Fruit fly (Drosophila melanogaster) whole organism, larva: ENCODE measurements around the gene CG11037.

ENCODE experiments used
- noc ChIP-seq: fragments of 200-800 bp; sonication (Bioruptor generic); optimal IDR thresholded peaks from 3 replicates; lab custom pipeline; 2019; ENCODE audit warnings: missing biosample characterization, mild to moderate bottlenecking, missing genetic modification characterization, moderate library complexity

Gene CG11037

DNA sequence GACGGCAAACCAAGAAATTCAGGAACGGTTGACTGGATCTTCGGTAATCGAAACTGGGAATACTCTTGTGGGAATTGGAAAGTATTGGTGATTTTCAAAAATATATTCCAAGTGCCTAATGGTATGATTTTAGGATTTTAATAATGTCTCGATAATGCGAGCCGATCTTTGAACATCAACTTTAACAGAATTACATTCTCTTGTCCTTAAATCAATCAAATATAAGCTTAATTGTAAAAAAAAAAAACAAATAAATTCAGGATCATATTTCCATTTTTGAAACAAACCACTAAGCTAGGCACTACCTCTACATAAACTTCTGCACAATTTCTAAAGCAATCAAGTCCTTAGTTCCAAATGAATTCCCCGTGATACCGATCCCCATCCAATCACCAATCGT, 12.8 kb downstream of the CG11037 start:
- no peak for TF ChIP-seq noc (tag; lab: Kevin White, UChicago)

DNA sequence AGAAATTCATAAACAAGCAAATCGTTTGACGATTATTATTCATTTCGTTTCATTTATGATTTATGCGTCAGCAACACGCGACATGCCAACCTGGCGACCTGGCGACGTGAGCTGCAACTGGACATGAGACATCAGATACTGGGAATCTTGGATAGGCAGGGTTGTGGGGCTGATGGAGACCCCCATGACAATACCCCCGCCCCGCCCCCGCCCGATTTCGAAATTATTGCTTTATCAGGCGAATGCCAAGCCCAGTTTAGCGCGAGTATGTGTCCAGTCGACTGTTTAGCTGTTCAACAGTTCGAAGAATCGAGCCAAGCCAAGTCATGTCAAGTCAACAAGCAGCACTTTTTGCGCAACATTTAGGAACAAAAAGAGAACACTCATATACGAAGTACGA, 14.2 kb downstream of the CG11037 start:
- TF ChIP-seq noc (tag; lab: Kevin White, UChicago), result no peak

DNA sequence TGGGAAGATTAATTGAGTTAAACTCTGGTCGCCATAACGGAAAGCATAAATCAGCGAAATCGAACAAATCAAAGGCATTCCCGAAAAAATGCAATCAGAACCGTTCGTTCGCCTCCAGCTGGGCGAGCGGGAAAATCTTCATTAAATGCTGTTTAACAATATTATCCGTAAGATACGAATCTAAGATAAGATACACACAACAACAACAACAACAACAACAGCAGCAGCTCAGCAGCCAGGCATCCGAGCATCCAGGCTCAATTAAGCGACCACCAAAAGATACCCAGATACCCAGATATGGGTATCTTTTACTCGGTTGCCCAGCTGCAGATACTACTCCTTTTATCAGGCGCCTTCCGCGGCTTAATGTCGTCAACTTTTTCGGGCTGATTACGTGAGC, 15.1 kb downstream of the CG11037 start:
- TF ChIP-seq noc (tag; lab: Kevin White, UChicago), result no peak

DNA sequence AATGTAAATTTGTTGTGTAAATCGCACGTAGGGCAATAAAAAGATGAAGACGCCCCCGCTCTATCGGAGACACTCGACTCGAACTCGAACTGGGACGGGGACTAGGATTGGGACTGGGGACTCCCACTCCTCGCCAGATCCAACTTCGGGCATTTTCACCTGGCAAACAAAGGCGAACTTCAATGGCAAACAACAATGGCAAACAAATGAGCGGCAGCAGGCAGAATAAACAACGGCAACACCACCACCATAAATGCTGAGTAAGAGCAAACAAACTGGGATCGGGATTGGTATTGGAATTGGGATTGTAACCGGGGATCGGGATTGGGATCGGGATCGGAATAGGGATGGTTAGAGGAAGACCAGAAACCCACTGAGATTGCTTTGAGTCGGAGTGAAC, 17.0 kb downstream of the CG11037 start:
- no peak for TF ChIP-seq noc (tag; lab: Kevin White, UChicago)

DNA sequence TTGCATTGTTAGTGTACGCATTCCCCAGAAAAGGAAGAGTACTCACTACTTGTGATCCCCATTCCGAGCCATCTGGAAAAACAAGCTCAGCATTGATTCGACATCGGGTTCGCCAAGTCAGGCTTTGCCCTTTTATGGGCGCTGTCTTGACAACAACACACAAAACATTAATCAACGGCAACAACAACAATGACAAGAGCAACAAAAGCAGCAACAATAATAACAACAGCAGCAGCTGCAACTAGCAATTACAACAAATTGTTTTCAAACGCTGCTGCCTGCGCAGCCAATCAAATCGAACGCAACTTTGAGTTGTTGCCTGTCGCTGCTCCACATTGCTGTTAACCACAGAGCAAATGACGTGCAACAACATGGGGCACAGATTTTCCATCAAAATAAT, 19.1 kb downstream of the CG11037 start:
- no peak for TF ChIP-seq noc (tag; lab: Kevin White, UChicago)

DNA sequence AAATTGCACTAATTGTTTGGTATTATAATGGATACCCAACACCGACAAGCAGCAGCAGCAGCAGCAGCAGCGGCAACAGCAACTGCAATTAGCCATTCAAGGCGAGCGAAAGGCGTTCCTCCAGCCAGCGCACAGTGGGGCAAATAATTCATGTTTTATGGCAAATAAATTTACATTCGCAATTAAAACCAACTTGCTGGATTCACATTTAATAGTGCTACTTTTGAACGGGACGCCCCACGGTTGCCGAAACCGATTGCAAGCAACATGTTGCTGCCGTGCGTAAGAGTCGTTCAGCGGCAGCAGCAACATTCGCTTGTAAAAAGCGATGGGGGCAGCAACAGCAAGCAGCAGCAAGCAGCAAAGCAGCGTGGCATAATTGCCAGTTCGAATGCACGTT, 27.5 kb downstream of the CG11037 start:
- TF ChIP-seq noc (tag; lab: Kevin White, UChicago), result no peak

DNA sequence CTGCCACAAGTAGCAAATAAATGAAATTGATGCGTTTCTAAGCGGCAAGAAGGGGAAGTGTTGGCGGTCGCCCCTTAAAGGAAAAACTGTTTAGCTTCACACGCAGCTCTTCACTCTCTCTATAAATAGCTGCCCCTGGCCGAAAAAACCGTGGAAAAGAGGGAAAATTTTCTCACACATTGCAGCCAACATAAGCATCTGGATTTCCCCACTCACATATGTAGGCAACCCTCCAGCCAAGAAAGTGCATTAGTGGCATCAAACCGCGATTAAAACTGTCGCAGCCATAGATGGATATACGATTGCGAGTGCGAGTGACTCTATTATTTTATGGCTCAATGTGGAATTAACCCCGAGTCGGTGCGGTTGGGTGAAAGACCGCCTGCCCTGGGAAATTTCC, 28.6 kb downstream of the CG11037 start:
- TF ChIP-seq noc (tag; lab: Kevin White, UChicago), result no peak

DNA sequence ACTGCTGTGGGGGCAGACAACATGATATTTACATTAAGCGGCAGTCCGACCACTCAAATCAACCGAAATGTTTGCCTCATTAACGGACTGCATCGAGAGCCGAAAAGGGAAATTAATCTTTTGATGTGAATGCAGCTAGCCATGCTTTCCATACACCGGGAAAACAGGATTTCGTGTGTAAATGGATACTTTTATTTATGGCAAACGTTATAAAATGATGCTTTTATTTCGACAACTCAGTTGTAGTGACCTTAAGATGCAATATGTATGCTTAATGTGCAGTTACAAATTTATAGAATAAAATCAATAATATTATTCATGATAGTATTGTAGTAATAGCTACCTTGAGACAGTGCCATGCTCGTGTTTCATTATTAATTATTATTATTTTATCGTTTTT, 29.7 kb downstream of the CG11037 start:
- no peak for TF ChIP-seq noc (tag; lab: Kevin White, UChicago)

DNA sequence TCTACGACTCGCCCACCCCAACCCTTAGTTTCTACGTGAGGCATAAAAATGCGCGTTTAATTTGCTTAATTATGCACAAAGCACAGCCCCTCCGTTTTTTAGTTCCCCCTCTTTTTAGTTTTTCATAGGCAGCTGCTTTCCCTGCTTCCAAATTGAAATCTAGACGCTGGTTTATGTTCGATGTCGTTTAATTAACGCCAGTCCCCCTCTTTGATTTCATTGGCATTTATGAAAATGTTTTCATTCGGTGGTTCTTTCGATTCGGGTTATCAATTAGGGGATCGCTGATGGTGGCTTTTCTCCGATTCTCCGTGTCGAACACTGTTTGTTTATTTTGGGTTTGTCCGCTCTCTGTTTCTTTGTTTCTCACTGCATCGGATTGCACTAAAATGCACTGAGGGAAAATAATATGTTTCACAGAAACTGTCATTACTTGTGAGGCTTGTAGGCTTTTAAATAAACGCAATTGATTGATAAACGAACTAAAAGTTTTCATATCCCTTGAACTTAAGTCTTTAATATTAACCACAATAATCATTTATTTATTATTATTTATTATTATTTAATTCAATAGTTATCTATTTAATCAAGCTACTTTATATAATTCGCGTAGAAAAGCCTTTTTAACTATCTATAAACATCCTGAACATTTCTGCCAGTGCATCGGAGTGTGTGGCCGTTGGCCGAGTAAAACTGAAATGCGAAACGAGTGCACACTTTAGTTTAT, 31.0 kb downstream of the CG11037 start:
- TF ChIP-seq noc (tag; lab: Kevin White, UChicago), result no peak

DNA sequence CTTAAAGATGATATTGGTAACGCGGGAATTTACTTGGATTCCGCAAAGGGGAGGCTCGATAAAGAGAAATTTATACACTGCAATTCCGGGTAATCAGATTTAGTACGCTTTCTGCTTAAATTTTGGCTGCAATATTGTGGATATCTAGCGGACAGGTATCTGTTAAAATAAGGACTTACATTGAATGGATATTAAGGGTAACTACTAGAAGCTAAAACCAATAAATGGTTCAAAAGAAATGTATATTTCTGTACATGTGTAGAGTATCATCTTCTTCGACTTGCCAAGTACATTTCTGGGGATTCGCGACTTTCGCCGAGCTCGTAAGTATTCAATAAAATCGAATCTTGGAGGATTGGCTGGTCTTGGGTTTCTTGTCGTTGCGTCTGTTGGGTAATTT, 31.8 kb downstream of the CG11037 start:
- TF ChIP-seq noc (tag; lab: Kevin White, UChicago), result no peak

DNA sequence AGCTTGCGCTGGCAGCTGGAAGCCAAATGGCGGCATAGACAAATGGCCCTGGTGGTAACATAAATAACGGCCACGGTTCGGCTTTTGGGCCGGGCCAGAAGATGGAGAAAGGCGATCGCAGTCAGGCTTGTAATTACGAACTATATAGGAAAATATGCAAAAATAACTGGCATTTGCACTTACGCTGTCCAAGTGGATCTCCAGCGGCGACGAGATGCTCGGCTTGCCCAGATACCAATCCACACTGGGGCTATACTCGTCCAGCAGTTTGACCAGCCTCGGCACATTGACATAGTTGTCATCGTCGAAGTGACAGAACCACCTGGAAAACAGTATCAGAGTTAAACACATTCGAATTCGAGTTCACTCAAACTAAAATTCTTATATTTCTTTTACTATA, 33.7 kb downstream of the CG11037 start, which contains the start of gene CG10589:
Gene CG10589, plus strand, starts transcription at position 301 of the 400 bp plus-strand sequence.
- TF ChIP-seq noc (tag; lab: Kevin White, UChicago), result no peak

DNA sequence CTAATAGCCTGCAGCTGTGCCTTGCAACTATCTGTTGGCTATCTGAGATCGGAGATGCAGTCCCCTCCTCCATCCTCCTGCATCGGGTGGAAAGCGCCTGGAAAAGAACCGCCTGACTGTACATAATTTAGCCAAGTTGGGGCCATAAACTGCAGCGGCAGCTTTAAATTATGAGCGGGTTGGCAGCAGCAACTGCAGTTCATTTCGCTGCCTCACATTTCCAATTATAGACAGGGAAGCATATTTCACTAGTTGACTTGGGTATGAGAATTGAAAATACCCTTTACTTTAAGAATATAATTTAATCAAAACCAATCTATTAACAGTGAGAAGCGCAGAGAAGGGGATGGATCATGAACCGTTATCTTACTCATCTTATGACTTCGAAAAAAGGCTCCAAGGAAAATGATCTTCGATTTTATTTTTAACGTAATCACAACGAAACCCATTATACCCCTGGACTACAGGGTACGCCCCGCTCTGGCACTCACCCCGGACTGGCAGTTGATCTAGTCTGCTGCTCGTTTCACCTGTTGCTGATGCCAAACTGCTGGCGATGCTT, 38.1 kb downstream of the CG11037 start:
- TF ChIP-seq noc (tag; lab: Kevin White, UChicago), result no peak

DNA sequence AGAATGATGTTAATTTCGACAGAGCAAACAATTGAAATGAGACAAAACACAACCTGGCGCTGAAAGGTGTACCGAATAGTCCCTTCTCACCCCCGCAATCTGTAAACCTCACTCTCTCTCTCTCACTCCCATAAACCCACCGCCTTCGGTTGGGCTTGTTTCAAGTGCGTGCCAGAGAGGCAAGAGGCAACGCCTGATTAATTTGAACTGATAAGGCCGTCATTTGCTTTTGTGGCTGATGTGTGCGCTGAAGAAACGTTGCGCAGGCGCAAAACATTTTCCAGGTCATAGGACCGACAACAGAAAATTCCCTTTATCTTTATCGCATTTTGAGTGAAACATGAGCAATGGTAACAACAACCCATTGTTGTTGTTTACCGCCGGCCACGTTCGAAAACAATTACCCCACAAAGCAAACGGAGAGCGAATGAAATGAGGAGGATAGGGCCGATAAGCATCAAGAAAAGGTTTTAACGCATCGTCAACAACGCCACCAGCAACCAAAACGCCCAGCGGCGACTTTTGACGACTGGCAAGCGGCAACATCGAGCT, 38.8 kb downstream of the CG11037 start:
- TF ChIP-seq noc (tag; lab: Kevin White, UChicago), result no peak

DNA sequence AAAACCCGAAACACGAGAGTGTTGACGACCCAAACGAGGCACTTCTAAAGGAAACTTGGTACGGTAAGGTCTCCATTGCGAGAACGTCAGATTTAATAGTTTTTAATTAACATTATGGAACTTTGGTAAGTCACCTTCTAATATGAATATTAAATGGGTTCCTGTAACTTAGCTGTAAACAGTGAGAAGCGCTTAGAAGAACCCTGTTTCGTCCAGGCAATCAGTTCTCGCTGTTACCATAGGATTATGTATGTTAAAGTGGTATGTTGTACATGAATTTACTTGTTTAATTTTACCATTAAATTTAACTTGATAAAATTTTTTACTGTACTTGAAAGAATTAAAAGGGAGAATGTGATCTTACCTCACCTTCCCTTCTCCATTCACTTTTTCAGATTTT, 39.3 kb downstream of the CG11037 start:
- no peak for TF ChIP-seq noc (tag; lab: Kevin White, UChicago)

DNA sequence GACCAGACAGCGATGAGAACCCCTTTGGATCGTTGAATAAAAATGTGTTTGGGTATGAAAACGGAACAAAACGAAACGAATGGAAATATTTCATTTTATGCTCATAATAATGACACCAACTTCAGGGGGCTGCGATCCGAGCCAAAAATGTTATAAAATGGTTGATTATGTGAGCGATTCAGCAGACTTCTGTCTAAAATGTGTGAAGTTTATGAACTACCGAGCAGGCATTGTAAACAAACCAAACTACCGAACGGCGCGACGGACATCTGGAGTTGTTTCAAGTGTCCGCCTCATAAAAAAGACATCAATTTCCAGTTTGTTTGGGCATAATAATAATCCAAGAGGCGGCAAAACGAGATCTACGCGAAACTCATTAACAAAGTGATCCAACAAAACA, 40.7 kb downstream of the CG11037 start:
- TF ChIP-seq noc (tag; lab: Kevin White, UChicago), result no peak

DNA sequence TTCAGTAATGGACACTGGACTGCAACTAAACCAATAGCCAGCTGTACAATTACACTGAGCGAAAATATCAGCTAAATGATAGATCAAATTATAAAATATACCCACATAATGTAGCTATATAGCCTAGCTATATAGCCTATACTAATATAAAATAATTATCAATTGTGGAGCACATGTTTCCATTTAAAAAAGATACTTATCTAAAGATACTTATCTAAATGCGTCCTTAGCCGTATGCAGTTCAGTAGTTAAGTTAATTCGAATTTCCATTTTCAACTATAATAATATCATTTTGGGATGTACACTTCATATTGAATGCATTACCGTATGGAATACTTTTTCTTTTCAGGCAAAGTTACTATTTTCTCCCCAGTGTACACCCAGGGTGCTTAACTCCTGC, 42.2 kb downstream of the CG11037 start:
- no peak for TF ChIP-seq noc (tag; lab: Kevin White, UChicago)
